Fruit fly (Drosophila melanogaster): Measurements from ENCODE around the gene CG33695.

dm6 chr2L:11271622-11272282 is 6.1 kb upstream of the CG33695 start:
- TF ChIP-seq fru (GFP tag; optimal IDR thresholded peaks at IDR 0.05) (peak; percentile 83), CG9705 (GFP tag; optimal IDR thresholded peaks at IDR 0.05) (no peak), tai (GFP tag; optimal IDR thresholded peaks at IDR 0.05) (no peak), Mio (GFP tag; optimal IDR thresholded peaks at IDR 0.05) (no peak), psq (GFP tag; optimal IDR thresholded peaks at IDR 0.05) (peak; percentile 73), ey (GFP tag; optimal IDR thresholded peaks at IDR 0.05) (no peak), Sp1 (GFP tag; optimal IDR thresholded peaks at IDR 0.05) (peak; percentile 21), usp (GFP tag; optimal IDR thresholded peaks at IDR 0.05) (no peak), HLH106 (tag; optimal IDR thresholded peaks at IDR 0.05) (no peak), Myc (optimal IDR thresholded peaks at IDR 0.05) (peak; percentile 53), foxo (GFP tag; optimal IDR thresholded peaks at IDR 0.05) (no peak), CG32264 (GFP tag; optimal IDR thresholded peaks at IDR 0.05) (no peak), Dfd (GFP tag; optimal IDR thresholded peaks at IDR 0.05) (no peak)
